Worm (Caenorhabditis elegans): Measurements from ENCODE around the gene clec-125.

DNA sequence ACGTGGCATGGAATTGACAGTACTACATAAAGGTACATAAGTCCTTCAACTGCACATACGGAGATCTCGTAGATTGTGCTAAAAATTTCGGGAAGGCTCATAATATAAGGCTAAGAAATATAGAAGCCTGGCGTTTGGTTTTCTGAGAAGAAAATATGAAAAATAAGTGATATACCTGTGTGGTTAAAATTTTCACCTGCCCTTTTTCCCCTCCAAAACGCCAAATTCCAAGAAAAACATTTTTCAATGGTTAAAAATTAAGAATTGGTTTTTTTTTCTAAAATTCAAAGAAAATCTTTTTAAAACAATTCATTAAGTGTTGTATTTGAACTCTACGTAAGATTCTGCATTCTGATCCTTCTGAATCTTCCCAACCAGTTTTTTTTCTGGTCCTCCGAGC, 1.2 kb upstream of the clec-125 start, which contains the start of gene srz-5:
- TF ChIP-seq tra-4 (tag; optimal IDR thresholded peaks at IDR 0.05) (no peak), scrt-1 (GFP tag; IDR thresholded peaks at IDR 0.05) (no peak)
